Worm (Caenorhabditis elegans) whole organism, early embryonic: Measurements from ENCODE around the gene F13E6.2.
A peak's percentile ranks its signal among the peaks of the same experiment; 100 is the strongest.

Experiments used
- B0310.2 ChIP-seq: sonication (generic microtip); optimal IDR thresholded peaks from 2 replicates; lab custom pipeline; 2016; ENCODE audit warnings: mild to moderate bottlenecking, missing genetic modification characterization, missing compliant biosample characterization
- F13C5.2 ChIP-seq: sonication (generic microtip); optimal IDR thresholded peaks from 2 replicates; lab custom pipeline; 2017; ENCODE audit warnings: mild to moderate bottlenecking, missing genetic modification characterization, inconsistent platforms, missing compliant biosample characterization
- aly-1 ChIP-seq: sonication (generic microtip); optimal IDR thresholded peaks from 2 replicates; lab custom pipeline; 2016; ENCODE audit warnings: missing genetic modification characterization, missing compliant biosample characterization
- ama-1 ChIP-seq: fragments of 150-350 bp; optimal IDR thresholded peaks from 2 replicates; lab custom pipeline; 2014
- ceh-13 ChIP-seq: fragments of 200-800 bp; sonication (Bioruptor generic); optimal IDR thresholded peaks from 2 replicates; lab custom pipeline; 2018; ENCODE audit warnings: mild to moderate bottlenecking, missing genetic modification characterization, missing compliant biosample characterization
- ceh-36 ChIP-seq: sonication (generic microtip); optimal IDR thresholded peaks from 2 replicates; lab custom pipeline; 2016; ENCODE audit warnings: missing genetic modification characterization, inconsistent platforms, missing compliant biosample characterization
- ets-7 ChIP-seq: sonication (generic microtip); optimal IDR thresholded peaks from 2 replicates; lab custom pipeline; 2016; ENCODE audit warnings: missing genotype, missing genetic modification characterization, missing compliant biosample characterization
- flt-1 ChIP-seq: fragments of 200-800 bp; sonication (Bioruptor generic); IDR thresholded peaks from 2 replicates; pipeline ENCODE4 v1.3.6; 2022; ENCODE audit warnings: missing genetic modification characterization, missing compliant biosample characterization
- hmbx-1 ChIP-seq: sonication (generic microtip); optimal IDR thresholded peaks from 2 replicates; lab custom pipeline; 2016; ENCODE audit warnings: mild to moderate bottlenecking, missing genetic modification characterization, missing compliant biosample characterization
- hmg-4 ChIP-seq: fragments of 200-800 bp; sonication (Bioruptor generic); optimal IDR thresholded peaks from 2 replicates; lab custom pipeline; 2018; ENCODE audit warnings: mild to moderate bottlenecking, missing genetic modification characterization, missing compliant biosample characterization
- hnd-1 ChIP-seq: sonication (generic microtip); optimal IDR thresholded peaks from 2 replicates; lab custom pipeline; 2016; ENCODE audit warnings: missing genetic modification characterization, missing compliant biosample characterization
- pes-1 ChIP-seq: fragments of 200-800 bp; sonication (Bioruptor generic); IDR thresholded peaks from 2 replicates; pipeline ENCODE4 v1.3.6; 2022; ENCODE audit warnings: missing genetic modification reagents, missing genetic modification characterization, missing compliant biosample characterization
- scrt-1 ChIP-seq: fragments of 200-800 bp; sonication (Bioruptor generic); IDR thresholded peaks from 2 replicates; pipeline ENCODE4 v1.3.6; 2022; ENCODE audit warnings: missing genetic modification characterization, missing compliant biosample characterization
- sea-1 ChIP-seq: fragments of 200-800 bp; sonication (Bioruptor generic); conservative IDR thresholded peaks from 2 replicates; pipeline ENCODE4 v1.3.6; 2022; ENCODE audit warnings: missing genetic modification characterization, missing compliant biosample characterization
- tbx-11 ChIP-seq: fragments of 200-800 bp; sonication (Bioruptor generic); IDR thresholded peaks from 2 replicates; pipeline ENCODE4 v1.3.6; 2022; ENCODE audit warnings: missing genetic modification characterization, missing compliant biosample characterization
- tbx-37 ChIP-seq: fragments of 200-800 bp; sonication (Bioruptor generic); conservative IDR thresholded peaks from 2 replicates; pipeline ENCODE4 v1.3.6; 2022; ENCODE audit warnings: missing genetic modification reagents, missing genetic modification characterization, missing compliant biosample characterization
- tra-4 ChIP-seq: sonication (generic microtip); optimal IDR thresholded peaks from 2 replicates; lab custom pipeline; 2017; ENCODE audit warnings: missing genetic modification characterization, missing compliant biosample characterization

F13E6.2 gene

ce11 chrX:10679193-10679592, 5.1 kb upstream of the F13E6.2 start:
- TF ChIP-seq ets-7 (tag; lab: Kevin White, UChicago), result no peak
- TF ChIP-seq ceh-36 (tag; lab: Kevin White, UChicago), result no peak
- no peak for TF ChIP-seq flt-1 (GFP tag; lab: Robert Waterston, UW)
- TF ChIP-seq tbx-37 (GFP tag; lab: Robert Waterston, UW), result no peak
- TF ChIP-seq F13C5.2, result no peak
- TF ChIP-seq aly-1 (tag; lab: Kevin White, UChicago), result no peak
- TF ChIP-seq sea-1 (GFP tag; lab: Robert Waterston, UW), result no peak
- no peak for TF ChIP-seq hmg-4 (GFP tag; lab: Kevin White, UChicago)
- no peak for TF ChIP-seq tra-4 (tag; lab: Kevin White, UChicago)
- no peak for TF ChIP-seq tbx-11 (GFP tag; lab: Robert Waterston, UW)
- TF ChIP-seq hnd-1 (tag; lab: Kevin White, UChicago), result no peak
- no peak for TF ChIP-seq ceh-13 (GFP tag; lab: Kevin White, UChicago)
- no peak for TF ChIP-seq hmbx-1 (tag; lab: Kevin White, UChicago)
- no peak for TF ChIP-seq ama-1 (lab: Kevin White, UChicago)
- TF ChIP-seq B0310.2 (tag; lab: Kevin White, UChicago), result no peak
- TF ChIP-seq pes-1 (GFP tag; lab: Robert Waterston, UW), result no peak
- no peak for TF ChIP-seq scrt-1

DNA sequence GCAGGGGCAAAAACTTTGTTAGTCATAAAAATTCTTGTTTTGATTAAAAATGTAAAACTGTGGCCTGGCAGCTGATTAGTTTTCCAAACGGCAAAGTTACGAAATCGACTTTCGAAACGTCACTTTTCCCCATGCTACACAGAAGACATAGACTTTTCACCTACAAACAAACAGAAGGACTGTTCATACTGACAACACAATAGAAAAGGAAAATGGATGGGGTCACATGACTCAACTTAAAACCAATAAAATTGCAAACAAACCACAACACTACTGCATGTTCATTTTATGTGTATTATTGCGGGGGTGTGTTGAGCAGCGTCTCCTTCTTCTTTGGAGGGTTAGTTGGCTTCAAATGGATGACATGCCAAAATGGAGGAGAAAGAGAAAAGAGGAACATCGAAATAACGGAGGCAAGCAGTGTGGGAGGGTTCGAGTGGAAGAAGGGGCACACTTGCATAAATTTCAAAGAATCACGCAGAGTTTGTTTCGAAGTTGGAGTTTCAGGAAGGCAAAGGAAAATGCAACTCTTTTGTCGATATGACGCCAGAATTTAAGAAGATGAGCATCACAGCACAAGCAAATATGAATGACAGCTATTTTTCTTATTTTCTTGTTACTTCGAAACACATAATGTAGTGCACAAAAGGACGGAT, 4.1 kb upstream of the F13E6.2 start:
- no peak for TF ChIP-seq hmbx-1 (tag; lab: Kevin White, UChicago)
- no peak for TF ChIP-seq ama-1 (lab: Kevin White, UChicago)
- TF ChIP-seq ceh-13 (GFP tag; lab: Kevin White, UChicago), result no peak
- TF ChIP-seq tbx-37 (GFP tag; lab: Robert Waterston, UW), result no peak
- TF ChIP-seq aly-1 (tag; lab: Kevin White, UChicago), result no peak
- TF ChIP-seq tra-4 (tag; lab: Kevin White, UChicago), result no peak
- TF ChIP-seq hmg-4 (GFP tag; lab: Kevin White, UChicago), result no peak
- no peak for TF ChIP-seq sea-1 (GFP tag; lab: Robert Waterston, UW)
- no peak for TF ChIP-seq ets-7 (tag; lab: Kevin White, UChicago)
- no peak for TF ChIP-seq B0310.2 (tag; lab: Kevin White, UChicago)
- TF ChIP-seq scrt-1, result no peak
- TF ChIP-seq flt-1 (GFP tag; lab: Robert Waterston, UW), result no peak
- no peak for TF ChIP-seq pes-1 (GFP tag; lab: Robert Waterston, UW)

DNA sequence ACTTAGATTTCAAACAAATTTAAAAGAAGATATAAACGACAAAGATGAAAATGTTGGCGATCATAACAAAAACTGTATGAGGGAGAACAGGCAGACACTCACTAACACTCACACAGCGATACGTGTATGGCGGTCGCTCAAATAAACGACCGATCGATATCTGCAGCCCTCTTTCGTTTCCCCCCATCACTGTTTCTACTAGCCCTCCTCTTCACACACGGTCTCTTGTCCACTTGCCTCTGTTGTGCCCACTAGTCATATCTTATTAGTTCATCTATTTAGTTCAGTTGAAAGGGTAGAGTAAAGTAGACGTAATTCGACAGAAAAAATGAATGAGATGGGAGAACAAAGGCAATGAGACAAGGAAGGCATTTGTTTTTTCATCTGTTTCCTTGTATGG, 3.5 kb upstream of the F13E6.2 start:
- TF ChIP-seq ceh-36 (tag; lab: Kevin White, UChicago) (no peak), hmg-4 (GFP tag; lab: Kevin White, UChicago) (peak; percentile 56), flt-1 (GFP tag; lab: Robert Waterston, UW) (0 out of 2 replicates have a peak, but pooled peaks have one; percentile 25), aly-1 (tag; lab: Kevin White, UChicago) (no peak)

ce11 chrX:10677009-10677408, 2.9 kb upstream of the F13E6.2 start, which contains the start of gene F13E6.1:
F13E6.1 (minus strand) TSS chrX:10677109.
- TF ChIP-seq ceh-36 (tag; lab: Kevin White, UChicago), result no peak
- TF ChIP-seq tra-4 (tag; lab: Kevin White, UChicago), result no peak
- TF ChIP-seq tbx-11 (GFP tag; lab: Robert Waterston, UW), result no peak
- TF ChIP-seq sea-1 (GFP tag; lab: Robert Waterston, UW), result no peak
- TF ChIP-seq tbx-37 (GFP tag; lab: Robert Waterston, UW), result no peak
- no peak for TF ChIP-seq scrt-1
- TF ChIP-seq pes-1 (GFP tag; lab: Robert Waterston, UW), result no peak
- no peak for TF ChIP-seq hnd-1 (tag; lab: Kevin White, UChicago)
- TF ChIP-seq flt-1 (GFP tag; lab: Robert Waterston, UW), result no peak
- no peak for TF ChIP-seq F13C5.2
- no peak for TF ChIP-seq ama-1 (lab: Kevin White, UChicago)
- no peak for TF ChIP-seq aly-1 (tag; lab: Kevin White, UChicago)
- TF ChIP-seq B0310.2 (tag; lab: Kevin White, UChicago), result no peak
- TF ChIP-seq hmbx-1 (tag; lab: Kevin White, UChicago), result no peak
- TF ChIP-seq ceh-13 (GFP tag; lab: Kevin White, UChicago), result no peak
- TF ChIP-seq ets-7 (tag; lab: Kevin White, UChicago), result no peak
- no peak for TF ChIP-seq hmg-4 (GFP tag; lab: Kevin White, UChicago)

DNA sequence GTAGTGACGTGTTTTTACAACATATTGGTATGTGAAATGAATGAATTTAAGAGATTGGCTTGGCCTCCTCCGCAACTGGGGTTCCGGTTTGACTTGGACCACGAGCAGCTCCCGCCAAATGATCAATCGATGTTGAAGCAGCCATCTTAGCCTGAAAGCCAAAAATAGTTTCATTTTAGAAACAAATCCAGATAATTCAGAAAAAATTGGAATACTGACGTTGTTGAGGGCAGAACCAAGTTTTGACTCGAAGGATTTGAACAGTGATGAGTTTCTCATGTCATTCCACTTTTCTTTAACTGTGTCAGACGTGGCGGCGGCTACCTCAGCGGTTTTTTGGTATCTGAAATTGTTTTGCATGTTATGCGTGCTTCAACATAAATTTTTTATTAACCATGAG, 1.9 kb upstream of the F13E6.2 start:
- TF ChIP-seq aly-1 (tag; lab: Kevin White, UChicago) (no peak), ama-1 (lab: Kevin White, UChicago) (no peak), ceh-13 (GFP tag; lab: Kevin White, UChicago) (no peak), ets-7 (tag; lab: Kevin White, UChicago) (no peak), scrt-1 (no peak)

ce11 chrX:10675376-10675775, 1.3 kb upstream of the F13E6.2 start:
- TF ChIP-seq hmbx-1 (tag; lab: Kevin White, UChicago), result no peak
- TF ChIP-seq B0310.2 (tag; lab: Kevin White, UChicago), result no peak
- no peak for TF ChIP-seq scrt-1

DNA sequence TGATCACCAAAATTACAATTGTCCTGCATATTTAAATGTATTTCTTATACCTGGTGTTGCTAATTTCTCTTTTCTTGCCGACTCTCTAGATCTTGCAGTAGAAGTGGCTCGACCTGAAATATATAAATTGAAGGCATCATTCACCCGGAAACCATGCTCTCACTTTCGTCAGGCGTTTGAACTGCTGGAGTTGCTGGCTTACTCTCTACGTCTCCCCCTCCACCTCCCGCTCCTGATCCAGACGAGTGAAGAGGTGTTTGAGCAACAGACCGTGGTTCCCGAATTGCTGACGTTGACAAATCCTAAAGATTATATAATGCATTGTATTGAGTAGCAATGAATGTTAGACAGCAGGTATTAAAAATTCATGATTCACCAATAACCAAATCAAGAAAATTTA, 3.9 kb downstream of the F13E6.2 start:
- no peak for TF ChIP-seq hmbx-1 (tag; lab: Kevin White, UChicago)
- TF ChIP-seq tra-4 (tag; lab: Kevin White, UChicago), result no peak
- no peak for TF ChIP-seq scrt-1
- no peak for TF ChIP-seq ceh-13 (GFP tag; lab: Kevin White, UChicago)
- no peak for TF ChIP-seq ama-1 (lab: Kevin White, UChicago)
- TF ChIP-seq ets-7 (tag; lab: Kevin White, UChicago), result no peak
- no peak for TF ChIP-seq hnd-1 (tag; lab: Kevin White, UChicago)
- no peak for TF ChIP-seq B0310.2 (tag; lab: Kevin White, UChicago)
- no peak for TF ChIP-seq F13C5.2
- TF ChIP-seq hmg-4 (GFP tag; lab: Kevin White, UChicago), result no peak
- TF ChIP-seq aly-1 (tag; lab: Kevin White, UChicago), result no peak
- no peak for TF ChIP-seq ceh-36 (tag; lab: Kevin White, UChicago)
- TF ChIP-seq pes-1 (GFP tag; lab: Robert Waterston, UW), result no peak
- no peak for TF ChIP-seq tbx-37 (GFP tag; lab: Robert Waterston, UW)
- TF ChIP-seq flt-1 (GFP tag; lab: Robert Waterston, UW), result no peak
